Worm (Caenorhabditis elegans): ENCODE data around the gene tag-307.

DNA sequence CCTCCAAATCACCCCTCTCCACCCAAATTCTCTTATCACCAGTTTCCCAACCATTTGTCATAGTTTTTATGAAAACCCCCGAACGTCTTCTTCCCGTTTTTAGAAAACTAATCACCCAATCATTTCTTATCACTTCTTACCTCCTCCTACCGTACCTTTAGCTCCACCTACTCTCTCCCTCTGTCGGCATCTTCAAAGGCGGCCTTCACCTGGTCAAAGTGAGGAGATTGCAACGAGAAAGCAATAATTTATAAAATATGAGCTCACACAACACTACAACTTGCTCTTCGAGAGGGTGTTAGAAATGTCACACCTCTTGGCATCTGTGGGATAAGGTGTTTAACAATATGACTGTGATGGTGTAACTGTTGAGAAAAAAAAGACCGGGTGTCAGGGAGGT, 48.0 kb downstream of the tag-307 start:
- TF ChIP-seq F13C5.2 (tag; optimal IDR thresholded peaks at IDR 0.05) (no peak), tbx-37 (GFP tag; conservative IDR thresholded peaks at IDR 0.05) (no peak), flt-1 (GFP tag; IDR thresholded peaks at IDR 0.05) (no peak), hmbx-1 (tag; optimal IDR thresholded peaks at IDR 0.05) (no peak), tra-4 (tag; optimal IDR thresholded peaks at IDR 0.05) (no peak), ama-1 (optimal IDR thresholded peaks at IDR 0.05) (no peak)
